Worm (Caenorhabditis elegans): ENCODE results near the gene fut-8.

fut-8 gene

DNA sequence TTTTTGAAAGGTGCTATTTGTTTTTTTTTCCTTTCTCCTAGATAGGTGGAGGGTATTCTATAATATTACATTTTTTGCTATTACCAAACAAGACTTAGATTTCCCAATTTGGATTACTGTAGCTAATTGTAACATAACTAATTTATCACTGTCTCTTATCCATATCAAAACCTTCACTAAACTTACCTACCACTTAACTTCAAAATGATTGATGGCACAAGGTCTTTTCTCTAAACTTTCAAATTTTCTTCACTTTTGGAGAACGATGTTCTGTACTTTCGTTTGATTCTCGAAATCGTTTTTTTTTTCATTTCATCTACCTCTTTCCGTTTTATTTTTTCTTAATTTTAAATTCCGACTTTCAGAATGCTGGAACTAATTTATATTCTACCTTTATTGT is 6.9 kb downstream of the fut-8 start, which contains the start of gene dhs-16:
dhs-16 (plus strand) TSS at position 366 of the 400 bp plus-strand sequence.
- TF ChIP-seq npax-4 (tag; optimal IDR thresholded peaks at IDR 0.05), result no peak

DNA sequence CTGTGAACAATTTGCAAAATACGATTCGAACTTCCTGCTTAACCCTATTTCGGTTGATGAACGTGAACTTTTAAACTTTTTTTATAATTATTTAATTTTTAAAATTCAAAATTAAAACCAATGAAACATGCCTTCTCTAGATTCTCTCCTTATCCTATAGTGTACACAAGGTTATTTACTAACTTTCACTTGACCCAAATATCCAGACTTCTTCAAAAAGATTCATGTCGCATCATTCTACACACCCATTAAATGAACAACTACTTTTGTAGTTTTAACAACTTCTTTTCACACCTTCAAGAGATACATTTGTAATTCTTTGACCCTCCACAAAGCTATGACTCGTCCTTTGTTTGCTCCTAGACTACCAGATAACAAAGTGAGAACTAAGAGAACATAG is 7.6 kb downstream of the fut-8 start:
- TF ChIP-seq pax-1 (tag; optimal IDR thresholded peaks at IDR 0.05) (peak; percentile 36), sox-4 (tag; optimal IDR thresholded peaks at IDR 0.05) (no peak)

DNA sequence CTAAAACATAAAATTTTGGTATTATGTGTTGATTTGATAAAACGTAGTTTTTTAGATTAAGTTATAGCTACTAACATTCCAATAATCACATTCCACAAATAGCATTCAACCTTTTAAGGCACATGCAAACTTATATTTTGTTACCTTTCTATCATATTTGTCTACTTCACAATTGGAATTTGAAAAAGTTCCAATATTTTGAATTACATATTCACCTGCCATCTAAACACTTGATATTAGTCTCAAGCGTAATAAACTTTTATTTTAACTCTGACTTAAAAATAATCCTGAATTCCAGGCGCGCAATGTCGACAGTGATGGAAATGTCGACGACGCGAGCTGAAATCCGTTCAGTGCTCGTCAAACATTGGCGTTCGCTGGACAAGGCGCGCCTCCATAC is 14.6 kb downstream of the fut-8 start, which contains the start of gene acy-2:
acy-2 (plus strand) TSS at position 301 of the 400 bp plus-strand sequence.
- TF ChIP-seq lim-6 (tag; optimal IDR thresholded peaks at IDR 0.05) (no peak), C38D4.7 (GFP tag; optimal IDR thresholded peaks at IDR 0.05) (no peak), K02D7.2 (tag; optimal IDR thresholded peaks at IDR 0.05) (no peak), dmd-4 (tag; optimal IDR thresholded peaks at IDR 0.05; ENCODE audit: borderline replicate concordance) (no peak), ref-2 (tag; optimal IDR thresholded peaks at IDR 0.05) (no peak), C08G9.2 (tag; optimal IDR thresholded peaks at IDR 0.05) (no peak), ceh-6 (GFP tag; optimal IDR thresholded peaks at IDR 0.05) (no peak), nhr-11 (tag; optimal IDR thresholded peaks at IDR 0.05) (no peak), sox-4 (tag; optimal IDR thresholded peaks at IDR 0.05) (no peak), madf-2 (tag; optimal IDR thresholded peaks at IDR 0.05) (no peak), ceh-48 (tag; optimal IDR thresholded peaks at IDR 0.05) (no peak), K09A11.1 (tag; optimal IDR thresholded peaks at IDR 0.05; ENCODE audit: insufficient read depth) (no peak), hlh-15 (tag; optimal IDR thresholded peaks at IDR 0.05) (no peak), ets-4 (tag; optimal IDR thresholded peaks at IDR 0.05) (no peak), ama-1 (optimal IDR thresholded peaks at IDR 0.05) (no peak), sox-2 (GFP tag; IDR thresholded peaks at IDR 0.05) (no peak), pha-2 (tag; optimal IDR thresholded peaks at IDR 0.05) (no peak), eyg-1 (tag; optimal IDR thresholded peaks at IDR 0.05) (no peak), hlh-6 (tag; optimal IDR thresholded peaks at IDR 0.05) (no peak)

DNA sequence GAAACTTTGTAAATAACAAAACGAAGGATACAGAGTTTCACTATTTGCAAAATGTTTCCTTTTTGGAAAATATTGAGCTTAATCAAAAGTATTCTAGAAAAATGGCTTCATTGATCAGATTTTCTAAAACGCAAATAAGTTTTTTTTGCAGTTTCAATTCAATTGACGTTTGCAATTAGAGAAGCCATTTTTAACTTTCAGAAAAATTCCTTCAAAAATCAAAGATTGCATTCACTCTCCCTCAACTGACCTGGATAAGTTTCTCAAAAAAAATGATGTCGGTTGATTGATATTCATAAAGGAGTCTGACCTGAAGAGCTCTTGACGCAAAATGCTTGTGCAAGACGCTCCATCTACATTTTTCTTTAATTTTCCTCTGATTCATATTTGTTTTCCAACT is 16.6 kb downstream of the fut-8 start:
- no peak for TF ChIP-seq ceh-30 (tag; optimal IDR thresholded peaks at IDR 0.05)
- no peak for TF ChIP-seq sox-2 (GFP tag; IDR thresholded peaks at IDR 0.05)
- no peak for TF ChIP-seq pax-1 (tag; optimal IDR thresholded peaks at IDR 0.05)
- TF ChIP-seq ceh-6 (GFP tag; optimal IDR thresholded peaks at IDR 0.05), result no peak
- no peak for TF ChIP-seq npax-4 (tag; optimal IDR thresholded peaks at IDR 0.05)
- no peak for TF ChIP-seq rnt-1 (tag; optimal IDR thresholded peaks at IDR 0.05)
- no peak for TF ChIP-seq ets-4 (tag; optimal IDR thresholded peaks at IDR 0.05)
- TF ChIP-seq eyg-1 (tag; optimal IDR thresholded peaks at IDR 0.05), result no peak
- no peak for TF ChIP-seq unc-55 (GFP tag; optimal IDR thresholded peaks at IDR 0.05)
- TF ChIP-seq pat-9 (tag; optimal IDR thresholded peaks at IDR 0.05), result no peak

DNA sequence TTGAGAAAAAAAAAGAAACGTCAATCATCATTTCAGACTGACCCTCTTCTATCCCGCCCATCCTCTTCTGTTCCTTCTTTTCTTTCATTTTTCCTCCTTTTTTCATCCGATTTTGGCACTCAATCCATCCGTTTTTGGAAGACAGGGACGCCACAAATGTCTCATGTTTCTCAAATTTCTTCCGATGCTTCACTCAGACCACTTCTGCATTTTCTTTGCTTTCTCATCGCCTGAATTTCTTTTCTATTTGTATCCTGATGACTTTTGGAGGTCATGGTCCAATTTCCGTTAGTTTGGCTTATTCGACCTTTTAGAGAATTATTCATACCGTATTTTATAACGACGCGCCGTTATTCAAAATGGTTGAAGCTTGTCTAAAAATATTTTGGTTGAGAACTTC is 17.7 kb downstream of the fut-8 start:
- no peak for TF ChIP-seq elt-4 (tag; optimal IDR thresholded peaks at IDR 0.05)
- TF ChIP-seq ceh-30 (tag; optimal IDR thresholded peaks at IDR 0.05), result no peak
- no peak for TF ChIP-seq unc-55 (GFP tag; optimal IDR thresholded peaks at IDR 0.05)
- no peak for TF ChIP-seq ahr-1 (tag; optimal IDR thresholded peaks at IDR 0.05)
- no peak for TF ChIP-seq ceh-48 (tag; optimal IDR thresholded peaks at IDR 0.05)
- TF ChIP-seq odd-2 (tag; optimal IDR thresholded peaks at IDR 0.05), result no peak
- TF ChIP-seq ceh-14 (tag; optimal IDR thresholded peaks at IDR 0.05), result no peak

DNA sequence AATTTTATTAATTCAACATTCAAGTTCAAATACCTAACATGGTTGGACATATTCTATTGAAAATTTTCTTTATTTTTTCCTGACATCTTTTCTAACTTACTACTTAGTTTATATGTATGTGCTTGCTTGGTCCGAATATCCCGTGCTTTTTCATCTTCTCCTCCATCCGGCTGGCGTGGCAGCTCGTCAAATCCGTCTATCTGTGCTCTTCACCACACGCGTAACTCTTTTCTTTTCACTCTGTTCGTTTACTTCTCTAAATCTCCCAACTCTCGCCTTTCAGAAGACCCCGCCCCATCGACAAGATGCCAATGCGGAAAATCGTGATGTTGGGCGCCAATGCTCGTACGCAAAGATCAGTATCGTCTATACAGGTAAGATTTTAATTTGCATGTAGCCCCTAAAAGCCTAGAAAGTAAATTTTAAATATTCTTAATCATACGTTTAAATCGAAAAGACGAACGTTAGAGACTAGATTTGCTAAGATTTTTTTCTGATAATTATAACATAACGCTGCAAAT is 25.6 kb downstream of the fut-8 start:
- TF ChIP-seq K02D7.2 (tag; optimal IDR thresholded peaks at IDR 0.05) (no peak), pag-3 (tag; optimal IDR thresholded peaks at IDR 0.05; ENCODE audit: borderline replicate concordance) (no peak), unc-3 (GFP tag; conservative IDR thresholded peaks at IDR 0.05) (no peak), unc-3 (tag; optimal IDR thresholded peaks at IDR 0.05) (no peak), ceh-18 (tag; optimal IDR thresholded peaks at IDR 0.05) (peak; percentile 8), pax-1 (tag; optimal IDR thresholded peaks at IDR 0.05) (no peak), pqm-1 (tag; optimal IDR thresholded peaks at IDR 0.05) (no peak), unc-42 (tag; optimal IDR thresholded peaks at IDR 0.05) (peak; percentile 32), F13H6.1 (tag; optimal IDR thresholded peaks at IDR 0.05) (no peak), ceh-45 (GFP tag; IDR thresholded peaks at IDR 0.05) (no peak), rnt-1 (tag; optimal IDR thresholded peaks at IDR 0.05) (no peak), ets-4 (tag; optimal IDR thresholded peaks at IDR 0.05) (no peak), gmeb-2 (tag; optimal IDR thresholded peaks at IDR 0.05) (no peak), ceh-2 (tag; optimal IDR thresholded peaks at IDR 0.05) (no peak), sdc-2 (tag; optimal IDR thresholded peaks at IDR 0.05) (no peak), npax-4 (tag; optimal IDR thresholded peaks at IDR 0.05) (no peak), zip-5 (tag; optimal IDR thresholded peaks at IDR 0.05) (no peak), lin-11 (tag; optimal IDR thresholded peaks at IDR 0.05) (no peak), ceh-19 (GFP tag; optimal IDR thresholded peaks at IDR 0.05) (no peak), unc-55 (GFP tag; optimal IDR thresholded peaks at IDR 0.05) (peak; percentile 43)
